Fruit fly (Drosophila melanogaster) whole organism, embryonic: ENCODE results near the gene CG3337.

Experiments used
- BtbVII ChIP-seq: fragments of 200-800 bp; sonication (Bioruptor generic); optimal IDR thresholded peaks from 3 replicates; lab custom pipeline; 2017; ENCODE audit warnings: missing biosample characterization, mild to moderate bottlenecking, missing genetic modification characterization
- C15 ChIP-seq: fragments of 200-800 bp; sonication (Bioruptor generic); IDR thresholded peaks from 3 replicates; pipeline ENCODE4 v1.3.6; 2022; ENCODE audit warnings: missing biosample characterization, missing genetic modification characterization
- CG10321 ChIP-seq: fragments of 200-800 bp; sonication (Bioruptor generic); IDR thresholded peaks from 2 replicates; pipeline ENCODE4 v1.3.6; 2022; ENCODE audit warnings: missing biosample characterization, missing genetic modification characterization
- CG10543 ChIP-seq: fragments of 200-800 bp; sonication (Bioruptor generic); optimal IDR thresholded peaks from 3 replicates; lab custom pipeline; 2017; ENCODE audit warnings: missing biosample characterization, mild to moderate bottlenecking, missing genetic modification characterization, moderate library complexity
- CG10959 ChIP-seq: fragments of 200-800 bp; sonication (Bioruptor generic); IDR thresholded peaks from 2 replicates; pipeline ENCODE4 v1.3.6; 2022; ENCODE audit warnings: missing biosample characterization, missing genetic modification characterization
- CG11695 ChIP-seq: fragments of 200-800 bp; sonication (Bioruptor generic); IDR thresholded peaks from 3 replicates; pipeline ENCODE4 v1.3.6; 2022; ENCODE audit warnings: missing biosample characterization, missing genetic modification characterization
- CG12744 ChIP-seq: fragments of 200-800 bp; sonication (Bioruptor generic); optimal IDR thresholded peaks from 2 replicates; lab custom pipeline; 2016; ENCODE audit warnings: missing biosample characterization, missing genetic modification characterization
- CG15269 ChIP-seq: fragments of 200-800 bp; sonication (Bioruptor generic); optimal IDR thresholded peaks from 2 replicates; lab custom pipeline; 2018; ENCODE audit warnings: missing biosample characterization, mild to moderate bottlenecking, missing genetic modification characterization, moderate library complexity
- CG16863 ChIP-seq: fragments of 200-800 bp; sonication (Bioruptor generic); optimal IDR thresholded peaks from 3 replicates; lab custom pipeline; 2016; ENCODE audit warnings: missing biosample characterization, missing genetic modification characterization
- CG2712 ChIP-seq: fragments of 200-800 bp; optimal IDR thresholded peaks from 3 replicates; lab custom pipeline; 2019; ENCODE audit warnings: missing biosample characterization, mild to moderate bottlenecking, missing genetic modification characterization, moderate library complexity
- CG30403 ChIP-seq: fragments of 200-800 bp; sonication (Bioruptor generic); optimal IDR thresholded peaks from 3 replicates; lab custom pipeline; 2016; ENCODE audit warnings: missing biosample characterization, missing genetic modification characterization
- CG33557 ChIP-seq: fragments of 200-800 bp; sonication (Bioruptor generic); optimal IDR thresholded peaks from 2 replicates; lab custom pipeline; 2019; ENCODE audit warnings: missing biosample characterization, mild to moderate bottlenecking, missing genetic modification characterization, moderate library complexity
- CG6791 ChIP-seq: fragments of 200-800 bp; sonication (Bioruptor generic); IDR thresholded peaks from 3 replicates; pipeline ENCODE4 v1.3.6; 2022; ENCODE audit warnings: missing biosample characterization, missing genetic modification characterization; ENCODE audit not compliant: partially characterized antibody
- CG7271 ChIP-seq: fragments of 200-800 bp; sonication (Bioruptor generic); optimal IDR thresholded peaks from 2 replicates; lab custom pipeline; 2018; ENCODE audit warnings: missing biosample characterization, mild to moderate bottlenecking, missing genetic modification characterization, moderate library complexity
- CG7786 ChIP-seq: fragments of 200-800 bp; sonication (Bioruptor generic); optimal IDR thresholded peaks from 2 replicates; lab custom pipeline; 2016; ENCODE audit warnings: missing biosample characterization, missing genetic modification characterization
- CG8359 ChIP-seq: fragments of 200-800 bp; sonication (Bioruptor generic); optimal IDR thresholded peaks from 2 replicates; lab custom pipeline; 2017; ENCODE audit warnings: missing biosample characterization, mild to moderate bottlenecking, missing genetic modification characterization, borderline replicate concordance
- CG8944 ChIP-seq: fragments of 200-800 bp; sonication (Bioruptor generic); optimal IDR thresholded peaks from 3 replicates; lab custom pipeline; 2016; ENCODE audit warnings: missing biosample characterization, missing genetic modification characterization
- CG9215 ChIP-seq: fragments of 200-800 bp; sonication (Bioruptor generic); IDR thresholded peaks from 2 replicates; pipeline ENCODE4 v1.3.6; 2022; ENCODE audit warnings: missing biosample characterization, missing genetic modification characterization
- Dll ChIP-seq: fragments of 200-800 bp; sonication (Bioruptor generic); IDR thresholded peaks from 4 replicates; pipeline ENCODE4 v1.3.6; 2022; ENCODE audit warnings: missing biosample characterization, missing genetic modification characterization; ENCODE audit not compliant: partially characterized antibody
- Eip74EF ChIP-seq, 2 experiments: fragments of 200-800 bp in 1 of 2; fragments of >200 bp in 1 of 2; sonication (Bioruptor generic) in 1 of 2; optimal IDR thresholded peaks; 2 replicates each; lab custom pipeline; 2017 to 2019; ENCODE audit warnings: missing biosample characterization in 2 of 2, missing genetic modification characterization in 2 of 2, mild to moderate bottlenecking in 1 of 2, moderate library complexity in 1 of 2
- Ets65A ChIP-seq: fragments of 200-800 bp; sonication (Bioruptor generic); peaks from one replicate; lab custom pipeline; 2016; ENCODE audit warnings: missing biosample characterization, missing genetic modification characterization
- Gsc ChIP-seq: fragments of 200-800 bp; sonication (Bioruptor generic); IDR thresholded peaks from 2 replicates; pipeline ENCODE4 v1.3.6; 2022; ENCODE audit warnings: missing biosample characterization, missing genetic modification characterization
- H15 ChIP-seq: fragments of 200-800 bp; sonication (Bioruptor generic); IDR thresholded peaks from 3 replicates; pipeline ENCODE4 v1.3.6; 2022; ENCODE audit warnings: missing biosample characterization, missing genetic modification characterization
- H2.0 ChIP-seq: fragments of 200-800 bp; sonication (Bioruptor generic); IDR thresholded peaks from 2 replicates; pipeline ENCODE4 v1.3.6; 2022; ENCODE audit warnings: missing biosample characterization, missing genetic modification characterization
- HHEX ChIP-seq: fragments of 200-800 bp; sonication (Bioruptor generic); optimal IDR thresholded peaks from 3 replicates; lab custom pipeline; 2017; ENCODE audit warnings: missing biosample characterization, mild to moderate bottlenecking, missing genetic modification characterization, missing genetic modification reagents
- HLH3B ChIP-seq: fragments of 200-800 bp; sonication (Bioruptor generic); IDR thresholded peaks from 2 replicates; pipeline ENCODE4 v1.3.6; 2022; ENCODE audit warnings: missing biosample characterization, missing genetic modification characterization
- Hey ChIP-seq: fragments of 200-800 bp; sonication (Bioruptor generic); optimal IDR thresholded peaks from 3 replicates; lab custom pipeline; 2018; ENCODE audit warnings: missing biosample characterization, mild to moderate bottlenecking, missing genetic modification characterization
- Hmr ChIP-seq: fragments of 200-800 bp; sonication (Bioruptor generic); optimal IDR thresholded peaks from 3 replicates; lab custom pipeline; 2017; ENCODE audit warnings: mild to moderate bottlenecking, missing biosample characterization, missing genetic modification reagents, missing genetic modification characterization
- Hsf ChIP-seq: fragments of 200-800 bp; sonication (Bioruptor generic); optimal IDR thresholded peaks from 3 replicates; lab custom pipeline; 2016; ENCODE audit warnings: missing biosample characterization, missing genetic modification characterization
- Mes4 ChIP-seq: fragments of 200-800 bp; sonication (Bioruptor generic); optimal IDR thresholded peaks from 2 replicates; lab custom pipeline; 2016; ENCODE audit warnings: missing biosample characterization, missing genetic modification characterization
- Six4 ChIP-seq: fragments of 200-800 bp; sonication (Bioruptor generic); optimal IDR thresholded peaks from 2 replicates; lab custom pipeline; 2016; ENCODE audit warnings: missing biosample characterization, missing genetic modification characterization
- Sox100B ChIP-seq: fragments of 200-800 bp; sonication (Bioruptor generic); optimal IDR thresholded peaks from 3 replicates; lab custom pipeline; 2018; ENCODE audit warnings: missing biosample characterization, mild to moderate bottlenecking, missing genetic modification characterization
- Usf ChIP-seq: fragments of 200-800 bp; sonication (Bioruptor generic); optimal IDR thresholded peaks from 2 replicates; lab custom pipeline; 2017; ENCODE audit warnings: missing genotype, missing biosample characterization, missing genetic modification characterization
- chif ChIP-seq, 2 experiments: fragments of 200-800 bp; sonication (Bioruptor generic); optimal IDR thresholded peaks; 3 replicates each; lab custom pipeline; 2016; ENCODE audit warnings: missing biosample characterization in 2 of 2, missing genetic modification characterization in 2 of 2
- crc ChIP-seq: fragments of 200-800 bp; sonication (Bioruptor generic); optimal IDR thresholded peaks from 2 replicates; lab custom pipeline; 2016; ENCODE audit warnings: missing biosample characterization, missing genetic modification characterization
- dm ChIP-seq: fragments of 200-800 bp; sonication (Bioruptor generic); optimal IDR thresholded peaks from 3 replicates; lab custom pipeline; 2016; ENCODE audit warnings: missing biosample characterization, missing genetic modification characterization
- dmrt99B ChIP-seq: fragments of 200-800 bp; sonication (Bioruptor generic); optimal IDR thresholded peaks from 2 replicates; lab custom pipeline; 2018; ENCODE audit warnings: missing biosample characterization, mild to moderate bottlenecking, missing genetic modification characterization, moderate library complexity
- dpn ChIP-seq, 2 experiments: fragments of 200-800 bp; sonication (Bioruptor generic); optimal IDR thresholded peaks; 3 replicates each; lab custom pipeline; 2016; ENCODE audit warnings: missing biosample characterization in 2 of 2, missing genetic modification characterization in 2 of 2
- hbn ChIP-seq: fragments of 200-800 bp; sonication (Bioruptor generic); IDR thresholded peaks from 2 replicates; pipeline ENCODE4 v1.3.6; 2022; ENCODE audit warnings: missing biosample characterization, missing genetic modification characterization; ENCODE audit not compliant: partially characterized antibody
- insv ChIP-seq, 2 experiments: fragments of 200-800 bp; sonication (Bioruptor generic); optimal IDR thresholded peaks; 3 replicates each; lab custom pipeline; 2016 to 2018; ENCODE audit warnings: missing biosample characterization in 2 of 2, missing genetic modification characterization in 2 of 2
- ken ChIP-seq: fragments of 200-800 bp; sonication (Bioruptor generic); IDR thresholded peaks from 3 replicates; pipeline ENCODE4 v1.3.6; 2022; ENCODE audit warnings: missing biosample characterization, missing genetic modification characterization
- knrl ChIP-seq: fragments of 200-800 bp; sonication (Bioruptor generic); IDR thresholded peaks from 3 replicates; pipeline ENCODE4 v1.3.6; 2022; ENCODE audit warnings: missing biosample characterization, missing genetic modification characterization; ENCODE audit not compliant: partially characterized antibody
- nerfin-2 ChIP-seq: fragments of 200-800 bp; sonication (Bioruptor generic); IDR thresholded peaks from 2 replicates; pipeline ENCODE4 v1.3.6; 2022; ENCODE audit warnings: missing biosample characterization, missing genetic modification characterization; ENCODE audit not compliant: partially characterized antibody
- p53 ChIP-seq: fragments of 200-800 bp; sonication (Bioruptor generic); optimal IDR thresholded peaks from 2 replicates; lab custom pipeline; 2016; ENCODE audit warnings: missing biosample characterization, missing genetic modification characterization
- psq ChIP-seq: fragments of 200-800 bp; sonication (Bioruptor generic); optimal IDR thresholded peaks from 2 replicates; lab custom pipeline; 2017; ENCODE audit warnings: missing biosample characterization, missing genetic modification characterization
- pzg ChIP-seq: fragments of 200-800 bp; sonication (Bioruptor generic); optimal IDR thresholded peaks from 3 replicates; lab custom pipeline; 2018; ENCODE audit warnings: missing biosample characterization, mild to moderate bottlenecking, missing genetic modification characterization, moderate library complexity
- schlank ChIP-seq: fragments of 200-800 bp; sonication (Bioruptor generic); optimal IDR thresholded peaks from 2 replicates; lab custom pipeline; 2018; ENCODE audit warnings: missing biosample characterization, mild to moderate bottlenecking, missing genetic modification characterization
- sqz ChIP-seq: fragments of 200-800 bp; sonication (Bioruptor generic); optimal IDR thresholded peaks from 3 replicates; lab custom pipeline; 2018; ENCODE audit warnings: missing biosample characterization, mild to moderate bottlenecking, missing genetic modification characterization
- tio ChIP-seq: fragments of 200-800 bp; sonication (Bioruptor generic); optimal IDR thresholded peaks from 2 replicates; lab custom pipeline; 2017; ENCODE audit warnings: missing biosample characterization, missing genetic modification characterization, inconsistent platforms
- wek ChIP-seq: fragments of 200-800 bp; sonication (Bioruptor generic); optimal IDR thresholded peaks from 3 replicates; lab custom pipeline; 2018; ENCODE audit warnings: missing biosample characterization, mild to moderate bottlenecking, missing genetic modification characterization, moderate library complexity
- zfh2 ChIP-seq: fragments of 200-800 bp; sonication (Bioruptor generic); optimal IDR thresholded peaks from 2 replicates; lab custom pipeline; 2016; ENCODE audit warnings: missing biosample characterization, missing genetic modification characterization

The CG3337 gene

dm6 chr3R:21214693-21215145 is 8.7 kb downstream of the CG3337 start, which contains the start of gene Ddrgk1 (continued):
- TF ChIP-seq CG10959 (GFP tag; lab: Robert Waterston, UW) (no peak), tio (GFP tag; lab: Kevin White, UChicago) (no peak), C15 (GFP tag; lab: Robert Waterston, UW) (no peak), CG33557 (peak; percentile 6), CG10543 (GFP tag; lab: Kevin White, UChicago) (no peak), Usf (GFP tag; lab: Kevin White, UChicago) (no peak), Sox100B (GFP tag; lab: Kevin White, UChicago) (no peak), schlank (no peak), sqz (no peak), CG6791 (GFP tag; lab: Robert Waterston, UW) (no peak), psq (no peak), H15 (GFP tag; lab: Robert Waterston, UW) (no peak), CG30403 (GFP tag; lab: Kevin White, UChicago) (peak; percentile 42), Ets65A (GFP tag; lab: Kevin White, UChicago) (peak; percentile 68), BtbVII (GFP tag; lab: Kevin White, UChicago) (no peak), zfh2 (no peak), CG16863 (no peak), dm (GFP tag; lab: Kevin White, UChicago) (no peak), ken (GFP tag; lab: Robert Waterston, UW) (no peak), knrl (GFP tag; lab: Robert Waterston, UW) (no peak), Mes4 (GFP tag; lab: Kevin White, UChicago) (no peak), Hey (tag; lab: Kevin White, UChicago) (no peak), p53 (GFP tag; lab: Kevin White, UChicago) (no peak), crc (GFP tag; lab: Kevin White, UChicago) (no peak), CG7271 (tag; lab: Kevin White, UChicago) (no peak), Hmr (no peak), CG8944 (peak; percentile 1), dmrt99B (no peak), chif (GFP tag; optimal IDR thresholded peaks at IDR 0.05; lab: Kevin White, UChicago) (peak in 1 of 2 experiments; percentile 12), HHEX (GFP tag; lab: Kevin White, UChicago) (no peak), CG2712 (tag; lab: Kevin White, UChicago) (peak; percentile 40), HLH3B (GFP tag; lab: Robert Waterston, UW) (no peak), CG9215 (GFP tag; lab: Robert Waterston, UW) (no peak), nerfin-2 (no peak), insv (GFP tag; optimal IDR thresholded peaks at IDR 0.05; lab: Kevin White, UChicago) (no peak), CG8359 (GFP tag; lab: Kevin White, UChicago) (no peak), Eip74EF (GFP tag; optimal IDR thresholded peaks at IDR 0.05; lab: Kevin White, UChicago) (no peak), dpn (GFP tag; optimal IDR thresholded peaks at IDR 0.05; lab: Kevin White, UChicago) (peak; percentile 13 to 26), CG15269 (tag; lab: Kevin White, UChicago) (no peak), Six4 (GFP tag; lab: Kevin White, UChicago) (no peak), CG11695 (no peak), wek (GFP tag; lab: Kevin White, UChicago) (no peak), CG10321 (GFP tag; lab: Robert Waterston, UW) (no peak), Hsf (peak; percentile 39), hbn (GFP tag; lab: Robert Waterston, UW) (no peak), H2.0 (GFP tag; lab: Robert Waterston, UW) (no peak), CG7786 (GFP tag; lab: Kevin White, UChicago) (no peak), CG12744 (GFP tag; lab: Kevin White, UChicago) (no peak), Gsc (GFP tag; lab: Robert Waterston, UW) (no peak), pzg (GFP tag; lab: Kevin White, UChicago) (peak; percentile 52), Dll (GFP tag; lab: Robert Waterston, UW) (no peak)
